Worm (Caenorhabditis elegans) whole organism, L4 larva: ENCODE measurements around the gene W06D11.2.
"Not testable (repeated sequence)": the region's sequence is repeated elsewhere in the genome, so short reads cannot be mapped to it uniquely, and the experiment has no call there.

Experiments used
- T26A8.4 ChIP-seq: fragments of 200-800 bp; sonication (Bioruptor generic); IDR thresholded peaks from 2 replicates; pipeline ENCODE4 v1.3.6; 2022; ENCODE audit warnings: missing genetic modification characterization, missing compliant biosample characterization
- ZK546.5 ChIP-seq, 2 experiments: sonication (generic microtip); optimal IDR thresholded peaks; 2 replicates each; lab custom pipeline; 2017; ENCODE audit warnings: missing biosample characterization in 2 of 2, missing genetic modification characterization in 2 of 2
- ama-1 ChIP-seq: fragments of 150-350 bp; optimal IDR thresholded peaks from 2 replicates; lab custom pipeline; 2014; ENCODE audit warnings: inconsistent platforms, mixed read lengths
- dpl-1 ChIP-seq: fragments of 150-350 bp; optimal IDR thresholded peaks from 2 replicates; lab custom pipeline; 2014; ENCODE audit warnings: missing biosample characterization, missing genetic modification reagents, missing genetic modification characterization
- gei-8 ChIP-seq: fragments of 200-800 bp; sonication (Bioruptor generic); optimal IDR thresholded peaks from 2 replicates; lab custom pipeline; 2018; ENCODE audit warnings: mild to moderate bottlenecking, missing genetic modification characterization, missing compliant biosample characterization
- lir-3 ChIP-seq: sonication (generic microtip); optimal IDR thresholded peaks from 2 replicates; lab custom pipeline; 2016; ENCODE audit warnings: mild to moderate bottlenecking, missing genetic modification characterization, missing compliant biosample characterization
- madf-9 ChIP-seq: fragments of 200-800 bp; sonication (Bioruptor generic); conservative IDR thresholded peaks from 2 replicates; pipeline ENCODE4 v1.3.6; 2022; ENCODE audit warnings: missing genetic modification reagents, missing genetic modification characterization, missing compliant biosample characterization
- mes-2 ChIP-seq: sonication (generic microtip); optimal IDR thresholded peaks from 2 replicates; lab custom pipeline; 2016; ENCODE audit warnings: missing genotype, mild to moderate bottlenecking, missing genetic modification characterization, missing compliant biosample characterization; ENCODE audit not compliant: poor library complexity, severe bottlenecking
- nhr-48 ChIP-seq: sonication (generic microtip); optimal IDR thresholded peaks from 2 replicates; lab custom pipeline; 2016; ENCODE audit warnings: mild to moderate bottlenecking, missing genetic modification characterization, missing compliant biosample characterization
- rbr-2 ChIP-seq: sonication (generic microtip); optimal IDR thresholded peaks from 2 replicates; lab custom pipeline; 2016; ENCODE audit warnings: missing genotype, missing genetic modification characterization, missing compliant biosample characterization
- snpc-4 ChIP-seq: fragments of 150-350 bp; optimal IDR thresholded peaks from 2 replicates; lab custom pipeline; 2014; ENCODE audit warnings: missing biosample characterization, missing genetic modification characterization
- unc-130 ChIP-seq: sonication (generic microtip); optimal IDR thresholded peaks from 2 replicates; lab custom pipeline; 2016; ENCODE audit warnings: missing genetic modification reagents, missing genetic modification characterization, missing compliant biosample characterization
- unc-62 ChIP-seq, 3 experiments: fragments of 150-350 bp in 1 of 3; sonication (generic microtip); optimal IDR thresholded peaks in 2 of 3; peaks in 1 of 3; 1 replicate in 1 of 3; 2 replicates in 2 of 3; lab custom pipeline; 2014 to 2017; ENCODE audit warnings: missing biosample characterization in 3 of 3, missing genetic modification characterization in 3 of 3, missing genetic modification reagents in 3 of 3, missing genotype in 1 of 3

ce11 chrX:12302755-12303154, 6.2 kb upstream of the W06D11.2 start, which contains the start of gene dot-1.3:
- TF ChIP-seq mes-2 (tag; lab: Kevin White, UChicago); T26A8.4 (GFP tag; lab: Robert Waterston, UW); unc-62 (GFP tag; optimal IDR thresholded peaks at IDR 0.05 in 1 of 2; lab: Kevin White, UChicago); unc-62 (tag; optimal IDR thresholded peaks at IDR 0.05; lab: Kevin White, UChicago); rbr-2 (tag; lab: Kevin White, UChicago); madf-9 (GFP tag; lab: Robert Waterston, UW); ZK546.5 (tag; optimal IDR thresholded peaks at IDR 0.05; lab: Kevin White, UChicago); dpl-1 (GFP tag; lab: Kevin White, UChicago); lir-3 (tag; lab: Kevin White, UChicago); unc-130 (GFP tag; lab: Kevin White, UChicago); snpc-4; nhr-48; gei-8 (GFP tag; lab: Kevin White, UChicago); ama-1 (lab: Kevin White, UChicago): not testable (repeated sequence)
